Fruit fly (Drosophila melanogaster): ENCODE data around the gene CG8043.

CG8043 gene

DNA sequence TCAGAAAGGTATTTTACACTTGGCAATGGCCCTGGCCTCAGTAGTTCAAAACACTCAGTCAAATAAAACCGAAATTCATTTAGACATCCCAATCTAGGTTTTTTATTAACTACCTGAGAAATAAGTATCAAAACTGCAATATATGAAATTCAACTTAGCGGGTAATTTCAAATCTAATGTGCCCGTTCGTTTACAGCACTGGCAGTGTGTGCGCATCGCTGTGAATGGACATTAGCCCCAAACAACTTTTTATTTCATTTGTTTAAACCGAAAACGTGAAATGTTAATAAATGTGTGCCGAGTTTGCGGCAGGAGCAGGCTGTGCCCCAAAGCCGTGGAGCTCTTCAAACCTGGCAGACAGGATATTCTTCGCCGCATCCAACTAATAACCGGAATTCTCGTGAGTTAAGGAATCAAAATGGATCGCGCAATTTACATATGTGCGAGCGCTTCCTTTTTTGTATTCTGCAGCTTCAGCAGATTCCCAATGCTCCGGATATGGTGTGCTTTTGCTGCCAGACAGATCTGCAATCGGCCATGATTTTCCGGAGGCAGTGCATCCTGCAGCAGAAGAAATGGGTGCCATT, 46.3 kb downstream of the CG8043 start, which contains the start of gene nom (continued):
- TF ChIP-seq gsb-n (tag; optimal IDR thresholded peaks at IDR 0.05) (no peak), CG9215 (GFP tag; IDR thresholded peaks at IDR 0.05) (no peak), sob (GFP tag; IDR thresholded peaks at IDR 0.05) (no peak), esg (GFP tag; conservative IDR thresholded peaks at IDR 0.05) (no peak), CG8478 (optimal IDR thresholded peaks at IDR 0.05) (no peak), D19B (GFP tag; optimal IDR thresholded peaks at IDR 0.05) (no peak), Hmr (GFP tag; optimal IDR thresholded peaks at IDR 0.05) (no peak), CG14667 (GFP tag; IDR thresholded peaks at IDR 0.05) (no peak), CG1647 (GFP tag; optimal IDR thresholded peaks at IDR 0.05) (no peak), tna (GFP tag; IDR thresholded peaks at IDR 0.05; ENCODE audit: partially characterized antibody) (no peak), E2f2 (GFP tag; IDR thresholded peaks at IDR 0.05) (peak; percentile 89), Nf-YB (GFP tag; optimal IDR thresholded peaks at IDR 0.05) (no peak), tll (GFP tag; optimal IDR thresholded peaks at IDR 0.05) (no peak), lab (GFP tag; optimal IDR thresholded peaks at IDR 0.05) (no peak), CG9727 (GFP tag; optimal IDR thresholded peaks at IDR 0.05) (no peak), CG18011 (GFP tag; optimal IDR thresholded peaks at IDR 0.05) (peak; percentile 29), repo (GFP tag; optimal IDR thresholded peaks at IDR 0.05) (no peak), vvl (GFP tag; IDR thresholded peaks at IDR 0.05) (0 out of 2 replicates have a peak, but pooled peaks have one; percentile 29), disco-r (GFP tag; optimal IDR thresholded peaks at IDR 0.05) (no peak), B-H1 (GFP tag; IDR thresholded peaks at IDR 0.05) (no peak), CG4328 (GFP tag; optimal IDR thresholded peaks at IDR 0.05) (no peak), Fer1 (GFP tag; optimal IDR thresholded peaks at IDR 0.05) (no peak), CG11093 (GFP tag; IDR thresholded peaks at IDR 0.05) (no peak), tio (GFP tag; optimal IDR thresholded peaks at IDR 0.05) (no peak), CG30403 (GFP tag; optimal IDR thresholded peaks at IDR 0.05) (no peak), Ptx1 (GFP tag; IDR thresholded peaks at IDR 0.05) (no peak), knrl (GFP tag; IDR thresholded peaks at IDR 0.05; ENCODE audit: partially characterized antibody) (no peak), CG16863 (GFP tag; optimal IDR thresholded peaks at IDR 0.05) (no peak), insv (GFP tag; optimal IDR thresholded peaks at IDR 0.05) (peak in 1 of 2 experiments; percentile 7), Sox100B (GFP tag; optimal IDR thresholded peaks at IDR 0.05) (no peak), MESR4 (GFP tag; optimal IDR thresholded peaks at IDR 0.05) (peak; percentile 41), twi (tag; optimal IDR thresholded peaks at IDR 0.05) (no peak), Dbx (GFP tag; IDR thresholded peaks at IDR 0.05) (no peak), Kr (GFP tag; optimal IDR thresholded peaks at IDR 0.05) (no peak), Dp (GFP tag; optimal IDR thresholded peaks at IDR 0.05) (peak; percentile 84), lola (GFP tag; optimal IDR thresholded peaks at IDR 0.05) (no peak), CG14710 (tag; optimal IDR thresholded peaks at IDR 0.05) (no peak), Bdp1 (GFP tag; optimal IDR thresholded peaks at IDR 0.05) (no peak), nerfin-1 (tag; optimal IDR thresholded peaks at IDR 0.05) (no peak), hbn (GFP tag; IDR thresholded peaks at IDR 0.05; ENCODE audit: partially characterized antibody) (no peak), CG9817 (tag; optimal IDR thresholded peaks at IDR 0.05) (no peak), CG18599 (GFP tag; optimal IDR thresholded peaks at IDR 0.05) (no peak), Myb (GFP tag; optimal IDR thresholded peaks at IDR 0.05) (peak; percentile 88), MBD-R2 (GFP tag; IDR thresholded peaks at IDR 0.05) (peak; percentile 80), CG14441 (GFP tag; IDR thresholded peaks at IDR 0.05) (no peak), Hr78 (GFP tag; optimal IDR thresholded peaks at IDR 0.05) (no peak), Oli (tag; optimal IDR thresholded peaks at IDR 0.05) (no peak), gfzf (GFP tag; optimal IDR thresholded peaks at IDR 0.05) (peak; percentile 17), Scr (GFP tag; IDR thresholded peaks at IDR 0.05; ENCODE audit: partially characterized antibody) (0 out of 2 replicates have a peak, but pooled peaks have one; percentile 7), CG1529 (GFP tag; optimal IDR thresholded peaks at IDR 0.05) (no peak)
